Worm (Caenorhabditis elegans) whole organism, late embryonic: ENCODE data around the gene T23G7.2.

Experiments
- C08G9.2 ChIP-seq: sonication (generic microtip); optimal IDR thresholded peaks from 2 replicates; lab custom pipeline; 2016; ENCODE audit warnings: mild to moderate bottlenecking, missing genetic modification characterization, moderate library complexity, missing compliant biosample characterization
- C38D4.7 ChIP-seq: fragments of 200-800 bp; sonication (Bioruptor generic); optimal IDR thresholded peaks from 2 replicates; lab custom pipeline; 2018; ENCODE audit warnings: mild to moderate bottlenecking, missing genetic modification characterization, moderate library complexity, missing compliant biosample characterization
- F13H6.1 ChIP-seq: sonication (generic microtip); optimal IDR thresholded peaks from 2 replicates; lab custom pipeline; 2016; ENCODE audit warnings: missing genetic modification characterization, missing compliant biosample characterization
- K02D7.2 ChIP-seq: sonication (generic microtip); optimal IDR thresholded peaks from 2 replicates; lab custom pipeline; 2017; ENCODE audit warnings: mild to moderate bottlenecking, missing genetic modification characterization, missing compliant biosample characterization
- K09A11.1 ChIP-seq: sonication (generic microtip); optimal IDR thresholded peaks from 2 replicates; lab custom pipeline; 2017; ENCODE audit warnings: antibody characterized with exemption, mild to moderate bottlenecking, missing genetic modification characterization, missing compliant biosample characterization; ENCODE audit not compliant: insufficient read depth
- Y22D7AL.16 ChIP-seq: sonication (generic microtip); optimal IDR thresholded peaks from 2 replicates; lab custom pipeline; 2016; ENCODE audit warnings: missing genetic modification characterization, missing compliant biosample characterization
- ama-1 ChIP-seq: fragments of 150-350 bp; optimal IDR thresholded peaks from 2 replicates; lab custom pipeline; 2014
- ceh-19 ChIP-seq: fragments of 200-800 bp; sonication (Bioruptor generic); optimal IDR thresholded peaks from 2 replicates; lab custom pipeline; 2018; ENCODE audit warnings: mild to moderate bottlenecking, missing genetic modification characterization, missing compliant biosample characterization
- ceh-22 ChIP-seq: sonication (generic microtip); optimal IDR thresholded peaks from 2 replicates; lab custom pipeline; 2017; ENCODE audit warnings: missing biosample characterization, missing genetic modification characterization
- ceh-24 ChIP-seq: sonication (generic microtip); optimal IDR thresholded peaks from 2 replicates; lab custom pipeline; 2016; ENCODE audit warnings: mild to moderate bottlenecking, missing genetic modification characterization, missing compliant biosample characterization
- ceh-31 ChIP-seq: sonication (generic microtip); optimal IDR thresholded peaks from 2 replicates; lab custom pipeline; 2016; ENCODE audit warnings: missing genetic modification characterization, missing compliant biosample characterization
- ceh-45 ChIP-seq: fragments of 200-800 bp; sonication (Bioruptor generic); IDR thresholded peaks from 2 replicates; pipeline ENCODE4 v1.3.6; 2022; ENCODE audit warnings: missing genetic modification reagents, missing genetic modification characterization, missing compliant biosample characterization
- ceh-6 ChIP-seq: fragments of 200-800 bp; sonication (Bioruptor generic); optimal IDR thresholded peaks from 2 replicates; lab custom pipeline; 2018; ENCODE audit warnings: mild to moderate bottlenecking, missing genetic modification characterization, missing compliant biosample characterization
- che-1 ChIP-seq: sonication (generic microtip); optimal IDR thresholded peaks from 2 replicates; lab custom pipeline; 2016; ENCODE audit warnings: mild to moderate bottlenecking, missing genetic modification characterization, missing compliant biosample characterization
- dmd-4 ChIP-seq: sonication (generic microtip); optimal IDR thresholded peaks from 2 replicates; lab custom pipeline; 2016; ENCODE audit warnings: borderline replicate concordance, missing genetic modification characterization, missing compliant biosample characterization
- dve-1 ChIP-seq: sonication (generic microtip); optimal IDR thresholded peaks from 2 replicates; lab custom pipeline; 2017; ENCODE audit warnings: antibody characterized with exemption, mild to moderate bottlenecking, missing genetic modification characterization, missing compliant biosample characterization
- elt-2 ChIP-seq: sonication (generic microtip); optimal IDR thresholded peaks from 2 replicates; lab custom pipeline; 2016; ENCODE audit warnings: missing genetic modification reagents, missing genetic modification characterization, missing compliant biosample characterization
- eyg-1 ChIP-seq: sonication (generic microtip); optimal IDR thresholded peaks from 2 replicates; lab custom pipeline; 2016; ENCODE audit warnings: missing genotype, missing genetic modification characterization, missing compliant biosample characterization
- fkh-10 ChIP-seq: fragments of 150-350 bp; optimal IDR thresholded peaks from 2 replicates; lab custom pipeline; 2014; ENCODE audit warnings: missing biosample characterization, missing genetic modification reagents, missing genetic modification characterization
- hlh-13 ChIP-seq: fragments of 200-800 bp; sonication (Bioruptor generic); optimal IDR thresholded peaks from 2 replicates; lab custom pipeline; 2018; ENCODE audit warnings: mild to moderate bottlenecking, missing genetic modification characterization, missing compliant biosample characterization
- hlh-15 ChIP-seq: sonication (generic microtip); optimal IDR thresholded peaks from 2 replicates; lab custom pipeline; 2016; ENCODE audit warnings: missing genetic modification characterization, missing compliant biosample characterization
- hlh-8 ChIP-seq: sonication (generic microtip); optimal IDR thresholded peaks from 2 replicates; lab custom pipeline; 2016; ENCODE audit warnings: missing genotype, missing genetic modification characterization, missing compliant biosample characterization
- lim-6 ChIP-seq: sonication (generic microtip); optimal IDR thresholded peaks from 2 replicates; lab custom pipeline; 2016; ENCODE audit warnings: missing genetic modification characterization, missing compliant biosample characterization
- madf-2 ChIP-seq: sonication (generic microtip); optimal IDR thresholded peaks from 2 replicates; lab custom pipeline; 2017; ENCODE audit warnings: missing genetic modification characterization, missing compliant biosample characterization
- nfya-1 ChIP-seq: sonication (generic microtip); optimal IDR thresholded peaks from 2 replicates; lab custom pipeline; 2017; ENCODE audit warnings: missing genetic modification characterization, mild to moderate bottlenecking, missing compliant biosample characterization, antibody characterized with exemption, moderate library complexity
- npax-4 ChIP-seq: sonication (generic microtip); optimal IDR thresholded peaks from 2 replicates; lab custom pipeline; 2016; ENCODE audit warnings: missing genetic modification characterization, missing compliant biosample characterization
- odd-2 ChIP-seq: sonication (generic microtip); optimal IDR thresholded peaks from 2 replicates; lab custom pipeline; 2017; ENCODE audit warnings: antibody characterized with exemption, mild to moderate bottlenecking, missing genetic modification characterization, missing compliant biosample characterization
- pag-3 ChIP-seq: sonication (generic microtip); optimal IDR thresholded peaks from 2 replicates; lab custom pipeline; 2016; ENCODE audit warnings: missing compliant biosample characterization, missing genetic modification characterization, borderline replicate concordance
- pax-1 ChIP-seq: fragments of 150-350 bp; optimal IDR thresholded peaks from 2 replicates; lab custom pipeline; 2014; ENCODE audit warnings: missing biosample characterization, missing genetic modification characterization
- pha-2 ChIP-seq: sonication (generic microtip); optimal IDR thresholded peaks from 2 replicates; lab custom pipeline; 2017; ENCODE audit warnings: mild to moderate bottlenecking, missing genetic modification characterization, missing compliant biosample characterization
- ref-2 ChIP-seq: sonication (generic microtip); optimal IDR thresholded peaks from 2 replicates; lab custom pipeline; 2016; ENCODE audit warnings: missing genetic modification characterization, missing compliant biosample characterization
- rnt-1 ChIP-seq: sonication (generic microtip); optimal IDR thresholded peaks from 2 replicates; lab custom pipeline; 2016; ENCODE audit warnings: missing genetic modification characterization, missing compliant biosample characterization
- syd-9 ChIP-seq: sonication (generic microtip); optimal IDR thresholded peaks from 2 replicates; lab custom pipeline; 2016; ENCODE audit warnings: mild to moderate bottlenecking, missing genetic modification characterization, moderate library complexity, missing compliant biosample characterization
- ttx-3 ChIP-seq: sonication (generic microtip); optimal IDR thresholded peaks from 2 replicates; lab custom pipeline; 2016; ENCODE audit warnings: missing genetic modification reagents, missing genetic modification characterization, missing compliant biosample characterization
- unc-3 ChIP-seq, 2 experiments: fragments of 200-800 bp in 1 of 2; sonication (Bioruptor generic) in 1 of 2; sonication (generic microtip) in 1 of 2; conservative IDR thresholded peaks in 1 of 2; optimal IDR thresholded peaks in 1 of 2; 2 replicates each; pipeline versions ENCODE4 v1.3.6 to Lab custom; 2016 to 2022; ENCODE audit warnings: missing compliant biosample characterization in 2 of 2, missing genetic modification characterization in 2 of 2, missing genetic modification reagents in 1 of 2
- unc-55 ChIP-seq: sonication (generic microtip); optimal IDR thresholded peaks from 2 replicates; lab custom pipeline; 2017; ENCODE audit warnings: missing biosample characterization, missing genetic modification reagents, missing genetic modification characterization
- unc-86 ChIP-seq: sonication (generic microtip); optimal IDR thresholded peaks from 2 replicates; lab custom pipeline; 2016; ENCODE audit warnings: missing genetic modification characterization, missing compliant biosample characterization
- zip-5 ChIP-seq: sonication (generic microtip); optimal IDR thresholded peaks from 2 replicates; lab custom pipeline; 2016; ENCODE audit warnings: missing genetic modification characterization, missing compliant biosample characterization
- ztf-16 ChIP-seq: sonication (generic microtip); optimal IDR thresholded peaks from 2 replicates; lab custom pipeline; 2017; ENCODE audit warnings: missing genetic modification characterization, missing compliant biosample characterization

T23G7.2 gene

DNA sequence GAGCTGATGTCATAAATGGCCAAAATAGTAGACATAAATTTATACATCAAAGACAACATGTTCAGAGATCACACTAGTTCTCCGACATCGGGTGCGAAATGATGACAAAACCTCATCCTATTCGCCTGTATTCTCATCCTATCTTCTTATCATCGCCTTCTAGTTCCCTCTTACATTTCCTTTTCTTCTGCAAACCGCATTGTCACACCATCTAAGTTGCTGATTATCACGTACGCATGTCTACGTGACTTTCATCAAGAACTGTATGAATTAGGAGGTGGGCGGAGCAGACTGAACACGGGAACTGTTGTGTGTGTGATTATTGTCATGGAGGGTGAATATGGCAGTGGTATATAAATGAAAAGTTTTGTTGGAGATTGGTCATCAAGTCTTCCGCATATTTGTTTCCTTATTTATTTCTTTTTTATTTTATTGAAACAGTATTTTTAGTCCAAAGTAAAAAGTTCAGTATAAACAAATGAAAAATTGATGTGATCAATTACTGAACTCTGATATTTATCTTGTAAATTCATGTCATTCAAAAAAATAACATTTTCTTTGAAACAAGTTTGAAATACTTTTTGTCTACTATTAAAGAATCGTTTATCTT is 12.4 kb downstream of the T23G7.2 start:
- TF ChIP-seq ama-1 (lab: Kevin White, UChicago) (no peak), che-1 (tag; lab: Kevin White, UChicago) (no peak), ceh-24 (tag; lab: Kevin White, UChicago) (no peak), pag-3 (no peak), rnt-1 (tag; lab: Kevin White, UChicago) (no peak), npax-4 (no peak), odd-2 (tag; lab: Kevin White, UChicago) (no peak), zip-5 (tag; lab: Kevin White, UChicago) (no peak), eyg-1 (tag; lab: Kevin White, UChicago) (no peak), fkh-10 (GFP tag; lab: Kevin White, UChicago) (no peak), C38D4.7 (GFP tag; lab: Kevin White, UChicago) (no peak), unc-3 (GFP tag; conservative IDR thresholded peaks at IDR 0.05; lab: Robert Waterston, UW) (no peak), unc-3 (tag; optimal IDR thresholded peaks at IDR 0.05; lab: Kevin White, UChicago) (no peak), ceh-31 (tag; lab: Kevin White, UChicago) (no peak), K02D7.2 (tag; lab: Kevin White, UChicago) (no peak), hlh-13 (no peak), unc-86 (tag; lab: Kevin White, UChicago) (no peak)

DNA sequence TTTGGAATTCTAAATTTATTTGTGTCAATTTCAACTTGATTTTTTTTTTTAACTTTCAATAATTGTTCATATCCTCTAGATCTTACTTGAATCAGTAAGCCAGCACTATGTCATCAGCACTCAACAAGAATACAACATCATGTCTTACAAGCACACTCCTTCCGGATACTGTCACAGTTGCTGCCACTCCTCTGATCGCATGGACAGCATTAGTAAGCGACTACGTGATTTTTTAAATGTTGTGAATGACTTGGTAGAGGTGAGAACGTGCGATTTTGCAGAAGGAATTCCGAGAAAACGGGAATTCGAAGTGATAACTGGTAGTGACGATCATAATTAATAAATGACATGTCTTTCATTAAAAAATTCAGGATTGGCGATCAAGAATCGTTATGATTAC is 14.7 kb downstream of the T23G7.2 start, which contains the start of gene oac-54:
Gene oac-54 (plus strand): TSS at position 83 of the 400 bp plus-strand sequence.
- TF ChIP-seq che-1 (tag; lab: Kevin White, UChicago) (no peak), npax-4 (no peak), ceh-45 (no peak), C38D4.7 (GFP tag; lab: Kevin White, UChicago) (no peak), odd-2 (tag; lab: Kevin White, UChicago) (no peak), unc-55 (GFP tag; lab: Kevin White, UChicago) (no peak)

- TF ChIP-seq elt-2 (tag; lab: Kevin White, UChicago) = peak; percentile 52
- TF ChIP-seq nfya-1 (tag; lab: Kevin White, UChicago) = no peak
These were observed 15.6 kb downstream of the T23G7.2 start for ce11 chrII:9157125-9157524.

DNA sequence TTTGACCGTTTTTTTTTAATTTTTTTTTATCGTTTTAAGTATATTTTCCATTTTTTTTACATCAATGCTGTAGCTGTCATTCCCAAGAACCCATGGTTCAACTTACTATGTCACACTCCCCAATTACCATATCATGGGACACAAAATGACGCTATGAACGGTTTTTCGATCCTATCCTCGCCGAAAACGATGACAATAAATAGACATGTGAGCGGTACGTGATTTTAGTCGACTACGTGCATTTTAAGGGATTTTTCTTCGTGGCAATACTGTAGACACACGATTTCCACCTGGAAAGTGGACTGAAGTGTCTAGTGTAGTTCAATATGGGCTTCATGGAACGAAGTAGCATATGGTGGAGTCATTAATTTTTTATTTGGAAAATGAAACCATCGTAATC is 16.5 kb downstream of the T23G7.2 start:
- TF ChIP-seq hlh-8 = no peak
- no peak for TF ChIP-seq pag-3
- no peak for TF ChIP-seq ttx-3
- no peak for TF ChIP-seq pha-2 (tag; lab: Kevin White, UChicago)
- TF ChIP-seq syd-9 = no peak

DNA sequence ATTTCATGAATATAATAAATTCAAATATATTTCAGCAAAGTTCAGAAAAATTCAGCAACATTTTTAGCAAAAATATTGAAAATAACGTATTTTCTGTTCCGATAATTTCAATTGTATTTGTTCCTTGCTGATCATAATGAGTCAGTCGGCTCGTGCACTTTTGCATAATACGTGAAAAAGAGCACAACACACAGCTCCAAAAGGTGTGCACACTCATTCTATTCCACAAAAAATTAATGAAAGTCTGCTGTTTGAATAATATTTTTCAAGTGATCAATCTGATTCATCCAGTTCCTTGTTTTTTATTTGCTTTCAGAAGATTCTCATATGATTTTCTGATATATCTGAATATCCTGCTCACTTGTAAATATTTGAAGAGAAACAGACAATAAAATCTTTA is 18.4 kb downstream of the T23G7.2 start:
- TF ChIP-seq ceh-19 (no peak), K09A11.1 (no peak), ref-2 (no peak), ceh-22 (no peak), madf-2 (tag; lab: Kevin White, UChicago) (no peak), pax-1 (tag; lab: Kevin White, UChicago) (no peak), ceh-45 (no peak), Y22D7AL.16 (tag; lab: Kevin White, UChicago) (no peak)

ce11 chrII:9152231-9152630 is 20.5 kb downstream of the T23G7.2 start, which contains the start of gene col-78:
Gene col-78 (plus strand): TSS chrII:9152531.
- TF ChIP-seq unc-55 (GFP tag; lab: Kevin White, UChicago) = no peak
- TF ChIP-seq C38D4.7 (GFP tag; lab: Kevin White, UChicago) = no peak
- TF ChIP-seq F13H6.1 = no peak
- no peak for TF ChIP-seq madf-2 (tag; lab: Kevin White, UChicago)
- TF ChIP-seq fkh-10 (GFP tag; lab: Kevin White, UChicago) = no peak
- TF ChIP-seq ztf-16 (tag; lab: Kevin White, UChicago) = no peak
- no peak for TF ChIP-seq dmd-4 (tag; lab: Kevin White, UChicago)
- no peak for TF ChIP-seq dve-1 (tag; lab: Kevin White, UChicago)
- no peak for TF ChIP-seq ceh-45
- no peak for TF ChIP-seq lim-6 (tag; lab: Kevin White, UChicago)
- no peak for TF ChIP-seq hlh-15 (tag; lab: Kevin White, UChicago)
- no peak for TF ChIP-seq pax-1 (tag; lab: Kevin White, UChicago)
- TF ChIP-seq C08G9.2 (tag; lab: Kevin White, UChicago) = no peak
- TF ChIP-seq npax-4 = no peak
- TF ChIP-seq ceh-6 (GFP tag; lab: Kevin White, UChicago) = no peak
- no peak for TF ChIP-seq ama-1 (lab: Kevin White, UChicago)
- TF ChIP-seq ttx-3 = no peak
- TF ChIP-seq, all 69 proteins: peak for 0
